Fruit fly (Drosophila melanogaster) whole organism, wandering third instar larva: Measurements from ENCODE around the gene CG2247.

ENCODE experiments used
- CG32264 ChIP-seq: fragments of 200-800 bp; sonication (Bioruptor generic); optimal IDR thresholded peaks from 2 replicates; lab custom pipeline; 2016; ENCODE audit warnings: missing biosample characterization, missing genetic modification characterization
- CG9705 ChIP-seq: fragments of 200-800 bp; sonication (Bioruptor generic); optimal IDR thresholded peaks from 2 replicates; lab custom pipeline; 2018; ENCODE audit warnings: missing biosample characterization, mild to moderate bottlenecking, missing genetic modification characterization
- Dif ChIP-seq: fragments of 200-275, 200-300 bp; sonication (Bioruptor generic); optimal IDR thresholded peaks from 2 replicates; lab custom pipeline; 2018; ENCODE audit warnings: missing biosample characterization, missing genetic modification characterization; ENCODE audit not compliant: partially characterized antibody
- OdsH ChIP-seq: fragments of 200-800 bp; sonication (Bioruptor generic); optimal IDR thresholded peaks from 2 replicates; lab custom pipeline; 2016; ENCODE audit warnings: missing biosample characterization, mild to moderate bottlenecking, missing genetic modification characterization
- Vsx2 ChIP-seq: fragments of 200-300, 225-300 bp; sonication (Bioruptor generic); optimal IDR thresholded peaks from 2 replicates; lab custom pipeline; 2018; ENCODE audit warnings: missing biosample characterization, missing genetic modification characterization; ENCODE audit not compliant: partially characterized antibody
- br ChIP-seq: fragments of 200-800 bp; sonication (Bioruptor generic); optimal IDR thresholded peaks from 2 replicates; lab custom pipeline; 2016; ENCODE audit warnings: missing biosample characterization, missing genetic modification characterization
- brk ChIP-seq: fragments of 200-800 bp; sonication (Bioruptor generic); optimal IDR thresholded peaks from 2 replicates; lab custom pipeline; 2016; ENCODE audit warnings: missing biosample characterization, mild to moderate bottlenecking, missing genetic modification characterization
- dl ChIP-seq, 2 experiments: fragments of 175-275, 200-275 bp in 1 of 2; fragments of 200-275 bp in 1 of 2; sonication (Bioruptor generic); optimal IDR thresholded peaks; lab custom pipeline; 2018; ENCODE audit warnings: mild to moderate bottlenecking in 2 of 2, missing biosample characterization in 2 of 2, missing genetic modification characterization in 2 of 2, moderate library complexity in 2 of 2; ENCODE audit not compliant: partially characterized antibody in 2 of 2, insufficient read depth in 1 of 2
- fru ChIP-seq: fragments of 200-800 bp; sonication (Bioruptor generic); optimal IDR thresholded peaks from 3 replicates; lab custom pipeline; 2016; ENCODE audit warnings: missing biosample characterization, mild to moderate bottlenecking, missing genetic modification characterization
- h ChIP-seq: fragments of 200-800 bp; sonication (Bioruptor generic); optimal IDR thresholded peaks from 3 replicates; lab custom pipeline; 2016; ENCODE audit warnings: missing biosample characterization, mild to moderate bottlenecking, missing genetic modification characterization
- sv ChIP-seq: fragments of 200-800 bp; sonication (Bioruptor generic); optimal IDR thresholded peaks from 3 replicates; lab custom pipeline; 2016; ENCODE audit warnings: missing biosample characterization, missing genetic modification characterization

- TF ChIP-seq CG32264 (GFP tag; lab: Kevin White, UChicago): no peak
- TF ChIP-seq dl (GFP tag; optimal IDR thresholded peaks at IDR 0.05; lab: Kevin White, UChicago; ENCODE audit: insufficient read depth in 1 of 2, partially characterized antibody in 2 of 2): no peak
- no peak for TF ChIP-seq br
- no peak for TF ChIP-seq Dif (GFP tag; lab: Kevin White, UChicago)
- TF ChIP-seq OdsH: no peak
- no peak for TF ChIP-seq brk
- no peak for TF ChIP-seq fru (GFP tag; lab: Kevin White, UChicago)
- TF ChIP-seq Vsx2 (GFP tag; lab: Kevin White, UChicago): no peak
- no peak for TF ChIP-seq sv (GFP tag; lab: Kevin White, UChicago)
- no peak for TF ChIP-seq h (GFP tag; lab: Kevin White, UChicago)
- no peak for TF ChIP-seq CG9705 (GFP tag; lab: Kevin White, UChicago)
Observed at dm6 chrX:11659634-11660033, 48.2 kb upstream of the CG2247 start.
